Fruit fly (Drosophila melanogaster) whole organism, larva: ENCODE results near the gene CG10376.

ENCODE experiments used
- noc ChIP-seq: fragments of 200-800 bp; sonication (Bioruptor generic); optimal IDR thresholded peaks from 3 replicates; lab custom pipeline; 2019; ENCODE audit warnings: missing biosample characterization, mild to moderate bottlenecking, missing genetic modification characterization, moderate library complexity

The CG10376 gene

DNA sequence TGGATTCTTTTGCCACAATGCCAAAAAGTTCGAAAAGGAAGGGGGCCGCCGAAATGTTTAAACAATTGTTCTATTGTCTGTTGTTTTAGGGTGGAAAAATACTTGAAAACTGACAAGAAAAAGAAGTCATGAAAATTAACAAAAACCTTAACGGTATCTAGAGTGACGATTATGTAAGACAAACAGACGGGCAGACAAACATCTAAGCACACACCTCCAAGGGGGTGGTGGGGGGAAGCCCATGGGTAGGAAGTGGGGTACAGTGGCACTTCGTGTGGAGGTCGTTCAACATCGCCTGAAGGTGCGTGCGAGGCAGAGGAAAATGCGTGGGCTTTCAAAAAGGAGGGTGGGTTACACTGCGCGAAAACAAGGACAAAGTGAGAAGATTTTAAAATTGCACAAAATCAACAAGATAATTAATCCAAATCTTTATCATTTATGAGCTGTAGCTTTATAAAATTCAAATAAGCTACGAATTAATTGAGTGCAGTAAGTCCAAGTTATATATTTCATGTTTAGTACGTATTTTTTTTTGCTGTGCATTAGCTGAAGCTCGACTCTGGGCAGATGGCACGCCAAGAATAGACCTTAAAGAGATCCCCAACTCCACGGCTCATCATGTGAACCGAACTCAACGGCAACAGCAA lies 14.6 kb upstream of the CG10376 start:
- TF ChIP-seq noc (tag; lab: Kevin White, UChicago), result no peak

DNA sequence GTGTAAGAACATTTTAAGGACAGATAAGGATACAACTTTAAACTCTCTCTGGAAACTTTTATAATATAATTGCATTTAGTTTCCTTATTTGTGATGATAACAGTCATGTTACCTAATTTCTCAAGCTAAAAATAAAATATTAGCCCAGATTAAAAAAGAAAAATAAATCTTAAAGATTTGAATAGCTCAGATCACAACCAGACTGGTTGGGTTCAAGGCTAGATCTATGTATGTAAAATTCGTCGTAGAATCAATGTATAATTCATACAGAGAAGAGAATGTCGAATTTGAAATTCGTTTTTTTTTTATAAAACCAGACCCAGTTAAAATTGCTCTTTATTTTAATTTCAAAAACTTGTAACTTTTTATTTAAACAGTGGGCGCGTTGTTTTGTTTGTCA lies 11.2 kb upstream of the CG10376 start:
- TF ChIP-seq noc (tag; lab: Kevin White, UChicago), result no peak

DNA sequence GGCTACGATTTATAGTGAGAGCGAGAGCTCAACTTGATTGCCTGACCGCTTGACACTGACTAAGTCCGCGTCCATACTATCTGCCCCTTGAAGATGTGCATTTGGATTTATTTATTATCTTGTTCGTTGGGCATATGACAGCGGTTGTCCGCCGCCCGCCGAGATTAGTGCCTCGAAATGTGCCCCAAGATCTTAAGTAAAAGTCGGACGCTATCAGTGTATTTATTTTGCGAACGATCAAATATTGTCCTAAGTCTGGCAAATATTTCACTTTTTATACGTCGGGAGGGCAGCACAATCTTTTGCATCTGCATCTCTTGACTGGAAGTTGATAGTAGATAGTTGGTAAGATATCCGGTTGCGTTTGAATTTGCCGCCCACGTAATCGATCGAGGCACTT lies 10.8 kb upstream of the CG10376 start, which contains the start of gene Irk3:
Irk3 (minus strand) TSS at position 63 of the 400 bp plus-strand sequence.
- no peak for TF ChIP-seq noc (tag; lab: Kevin White, UChicago)

DNA sequence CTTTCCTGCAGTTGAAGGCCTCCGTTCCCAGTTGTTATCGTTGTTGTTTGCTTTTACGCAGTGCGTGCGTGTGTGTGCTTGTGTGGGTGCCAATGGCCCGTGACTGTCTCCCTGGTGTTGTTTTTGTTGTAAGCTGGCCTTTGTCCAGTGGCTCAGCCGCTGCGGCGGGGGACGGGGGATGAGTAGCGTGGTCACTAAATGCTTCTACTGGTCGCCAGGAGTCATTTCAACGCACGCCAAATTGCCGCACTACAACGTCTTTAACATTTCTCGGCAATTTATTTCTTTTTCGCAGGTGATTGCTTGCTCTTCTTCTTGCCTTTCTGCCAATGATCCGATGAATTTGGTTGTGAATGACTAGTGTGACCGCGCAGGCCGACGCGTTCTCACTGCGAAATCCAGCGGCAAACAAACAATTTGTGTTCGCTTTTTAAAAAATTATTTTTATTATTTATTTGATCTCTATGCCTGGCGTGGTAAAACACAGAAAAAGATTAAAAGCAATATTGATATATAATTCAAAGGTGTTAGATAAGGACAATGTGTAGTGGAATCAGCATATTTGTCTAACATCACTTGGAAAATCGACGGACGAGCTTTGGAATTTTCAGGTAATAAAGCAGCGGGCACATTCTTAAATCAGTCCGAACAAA lies 5.5 kb upstream of the CG10376 start, which contains the start of the genes Faf2 and Grip71:
Faf2 (minus strand) TSS at position 450 of the 653 bp plus-strand sequence.
Grip71 (plus strand) TSS at position 608 of the 653 bp plus-strand sequence.
- TF ChIP-seq noc (tag; lab: Kevin White, UChicago), result peak; percentile 46

DNA sequence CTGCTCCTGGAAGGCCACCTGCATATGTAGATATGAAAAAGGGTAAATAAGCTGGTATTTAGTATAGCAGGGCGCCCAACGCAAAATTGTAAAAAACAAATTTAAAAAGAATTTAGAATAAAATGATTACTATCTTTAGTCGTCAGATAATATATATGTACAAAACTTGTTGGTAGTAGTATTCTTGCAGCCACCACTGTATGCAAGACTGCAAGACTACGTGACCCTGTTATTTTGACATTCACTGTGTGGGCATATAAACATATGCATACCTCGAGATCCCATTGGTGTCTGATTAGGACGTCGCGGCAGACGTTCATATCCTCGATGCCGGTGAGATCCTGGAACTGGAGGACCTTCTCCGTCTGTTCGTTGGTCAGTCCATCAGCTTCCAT lies 4.9 kb upstream of the CG10376 start:
- no peak for TF ChIP-seq noc (tag; lab: Kevin White, UChicago)

DNA sequence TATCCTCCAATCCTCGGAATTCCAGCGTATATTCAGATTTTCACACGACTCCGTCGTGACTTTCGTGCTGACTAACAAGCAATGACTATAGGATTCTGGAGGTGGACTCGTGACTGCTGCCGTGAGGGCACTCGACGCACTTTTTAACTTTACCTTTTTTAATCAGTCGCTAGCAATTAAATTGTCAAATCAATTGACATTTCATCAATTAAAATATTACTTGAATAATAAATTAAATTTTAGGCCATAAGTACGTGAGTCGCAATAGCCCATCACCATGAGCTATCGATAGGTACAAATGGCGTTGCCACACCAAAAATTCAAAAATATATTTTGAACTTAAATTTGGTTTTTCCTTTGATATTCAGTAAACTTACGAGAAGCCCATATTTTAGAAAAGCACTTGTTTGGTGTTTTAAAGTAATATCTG lies 2.7 kb upstream of the CG10376 start, which contains the start of gene Jwa:
Jwa (minus strand) TSS at position 87 of the 430 bp plus-strand sequence.
- peak; percentile 93 for TF ChIP-seq noc (tag; lab: Kevin White, UChicago)

DNA sequence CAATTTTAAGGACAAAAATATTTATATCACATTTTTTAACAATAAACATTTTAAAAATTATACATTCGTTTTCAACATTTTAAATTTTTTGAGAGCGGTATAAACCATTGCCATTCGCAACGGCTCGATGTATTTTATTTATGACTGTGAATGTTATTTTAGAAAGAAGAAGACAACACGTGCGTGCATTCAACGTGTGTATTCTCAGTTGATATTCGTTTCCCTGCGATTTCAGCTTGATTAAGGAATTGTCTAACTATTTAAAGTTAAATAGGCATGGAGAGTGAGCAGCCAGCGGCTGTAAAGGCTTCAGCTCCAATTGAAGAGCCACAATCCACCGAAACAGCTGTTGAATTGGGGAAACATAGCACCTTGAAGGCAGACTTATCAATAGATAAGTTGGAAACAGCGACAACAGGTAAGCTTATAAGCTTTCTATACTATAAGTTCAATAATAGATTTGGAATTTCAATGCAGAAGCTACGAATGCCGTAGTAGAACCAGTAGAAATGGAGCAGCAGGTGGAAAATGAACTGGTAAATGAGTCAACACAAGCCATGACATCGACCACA lies 4.3 kb downstream of the CG10376 start, which contains the start of gene CG10341:
CG10341 (plus strand) TSS at position 156 of the 572 bp plus-strand sequence.
- no peak for TF ChIP-seq noc (tag; lab: Kevin White, UChicago)

DNA sequence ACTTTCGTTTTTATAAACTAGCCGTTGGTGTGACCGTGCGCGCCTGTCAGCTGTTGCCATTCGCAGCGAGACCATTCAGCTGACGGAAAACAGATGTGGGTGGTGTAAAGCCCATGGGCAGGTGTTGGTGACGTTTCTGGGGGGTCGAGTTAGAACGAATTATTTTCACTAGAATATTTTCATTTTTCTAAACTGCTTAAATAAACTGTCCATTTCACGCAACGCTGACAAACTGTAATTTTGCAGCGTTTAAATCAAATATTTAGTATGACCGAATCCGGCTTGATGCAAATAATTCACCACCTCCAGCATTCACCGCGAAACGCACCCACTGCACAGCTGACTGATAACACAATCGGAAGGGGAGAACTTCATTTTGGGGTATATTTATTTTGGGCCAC lies 7.5 kb downstream of the CG10376 start, which contains the start of the genes CG10383 and CG10338:
CG10383 (minus strand) TSS at position 199 of the 401 bp plus-strand sequence.
CG10338 (plus strand) TSS at position 261 of the 401 bp plus-strand sequence.
- TF ChIP-seq noc (tag; lab: Kevin White, UChicago), result peak; percentile 87

DNA sequence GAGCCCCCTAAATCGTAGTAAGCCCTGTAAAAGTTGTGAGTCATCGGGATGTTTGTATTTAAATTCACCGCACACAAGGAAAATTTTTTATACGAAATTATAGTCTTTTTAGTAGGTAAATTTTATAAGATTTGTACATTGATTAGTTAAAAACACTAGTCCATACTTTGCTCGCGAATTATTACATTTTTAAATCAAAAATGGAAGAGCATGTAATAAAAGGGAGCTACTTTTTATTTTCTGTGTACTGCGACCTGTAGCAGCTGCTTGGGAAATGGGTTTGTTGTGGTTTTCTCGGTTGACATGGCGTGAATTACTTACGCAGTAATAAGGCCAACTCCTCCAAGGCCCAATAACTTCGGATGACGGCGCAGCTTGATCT lies 8.2 kb downstream of the CG10376 start:
- TF ChIP-seq noc (tag; lab: Kevin White, UChicago), result no peak

DNA sequence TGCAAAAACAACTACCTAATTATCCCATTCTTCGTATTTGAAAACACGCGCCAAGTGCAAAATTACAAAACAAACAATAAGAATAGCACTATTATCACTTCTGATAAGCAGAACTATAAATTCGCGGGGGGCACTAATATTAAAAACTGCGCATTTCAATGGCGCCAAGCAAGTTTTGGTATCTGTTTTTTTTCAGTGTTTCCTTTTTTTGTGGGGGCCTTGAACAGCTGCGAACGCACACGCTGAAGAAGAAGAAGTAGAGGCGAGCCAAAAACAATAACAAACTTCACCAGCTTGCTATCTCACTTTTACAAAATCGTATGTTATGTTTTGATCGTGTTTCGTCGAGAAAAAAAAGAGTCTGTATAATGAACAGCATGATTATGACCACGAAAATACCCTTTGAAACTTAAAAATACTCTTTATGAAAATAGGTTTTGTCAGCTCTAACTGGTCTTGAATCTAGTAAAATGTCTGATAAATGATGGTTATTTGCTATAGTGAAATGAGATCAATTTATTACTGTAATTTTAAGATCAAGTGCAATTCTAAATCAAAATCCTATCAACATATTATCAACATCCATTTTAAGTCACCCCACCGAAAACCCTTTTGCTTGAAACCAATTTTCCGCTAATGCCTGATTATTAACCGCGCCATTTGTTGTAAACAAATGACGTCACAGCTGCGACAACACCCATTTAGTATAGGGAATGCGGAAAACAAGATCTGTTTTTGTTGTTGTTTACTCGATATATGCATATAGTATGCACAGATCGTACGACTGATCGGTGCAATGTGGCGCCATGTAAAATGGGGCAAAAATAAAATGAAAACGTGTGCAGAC lies 8.8 kb downstream of the CG10376 start:
- peak; percentile 77 for TF ChIP-seq noc (tag; lab: Kevin White, UChicago)

DNA sequence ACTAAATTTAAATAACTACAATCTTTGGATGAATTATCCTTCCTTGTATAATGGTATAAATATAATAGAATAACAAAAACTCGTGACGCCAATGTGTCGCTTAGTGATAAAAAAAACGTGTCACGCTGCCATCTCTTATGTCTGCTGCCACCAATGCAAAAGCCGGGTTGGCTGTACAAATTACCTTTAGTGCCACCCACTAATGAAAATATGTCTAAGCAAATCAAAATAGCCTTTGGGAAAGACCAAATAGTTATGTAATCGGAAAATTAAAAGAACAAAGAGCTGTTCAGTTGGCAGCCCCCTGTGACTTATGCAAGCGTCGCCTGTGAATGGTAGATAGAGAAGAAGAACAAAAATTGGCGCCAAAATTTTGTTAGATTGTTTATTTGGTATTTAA lies 13.5 kb downstream of the CG10376 start, which contains the start of gene CG10336:
CG10336 (plus strand) TSS at position 153 of the 400 bp plus-strand sequence.
- no peak for TF ChIP-seq noc (tag; lab: Kevin White, UChicago)

DNA sequence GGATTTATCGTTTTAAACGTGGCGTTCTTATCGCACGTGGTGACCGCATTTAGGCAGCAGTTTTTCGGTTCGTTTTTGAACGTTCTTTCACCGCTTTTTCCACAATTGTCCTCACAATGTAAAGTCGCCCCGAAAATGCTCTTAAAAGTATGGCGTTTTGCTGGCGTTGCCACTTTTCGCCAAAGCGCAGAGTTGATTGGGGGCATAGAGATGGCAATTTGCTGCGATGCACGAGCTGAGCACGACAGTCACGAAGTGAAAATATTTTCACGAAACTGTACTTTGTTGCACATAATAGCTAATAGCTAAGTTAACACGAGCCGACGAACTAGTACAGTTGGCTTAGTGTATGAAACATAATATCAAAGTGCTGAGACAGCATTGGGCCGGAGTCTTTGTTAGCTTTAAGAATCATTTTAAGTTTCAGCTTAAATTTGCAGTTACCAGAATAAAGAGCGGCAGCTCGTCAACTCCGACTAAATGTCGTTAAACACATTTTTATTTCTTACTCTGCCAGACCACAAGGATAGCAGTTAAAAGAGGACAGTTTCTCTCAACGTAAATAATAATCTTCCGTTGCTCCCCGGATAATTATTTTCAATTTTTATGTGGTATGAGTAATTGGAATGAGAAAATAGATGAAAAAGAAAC lies 14.1 kb downstream of the CG10376 start, which contains the start of gene msl-1:
msl-1 (minus strand) TSS at position 155 of the 651 bp plus-strand sequence.
- no peak for TF ChIP-seq noc (tag; lab: Kevin White, UChicago)

DNA sequence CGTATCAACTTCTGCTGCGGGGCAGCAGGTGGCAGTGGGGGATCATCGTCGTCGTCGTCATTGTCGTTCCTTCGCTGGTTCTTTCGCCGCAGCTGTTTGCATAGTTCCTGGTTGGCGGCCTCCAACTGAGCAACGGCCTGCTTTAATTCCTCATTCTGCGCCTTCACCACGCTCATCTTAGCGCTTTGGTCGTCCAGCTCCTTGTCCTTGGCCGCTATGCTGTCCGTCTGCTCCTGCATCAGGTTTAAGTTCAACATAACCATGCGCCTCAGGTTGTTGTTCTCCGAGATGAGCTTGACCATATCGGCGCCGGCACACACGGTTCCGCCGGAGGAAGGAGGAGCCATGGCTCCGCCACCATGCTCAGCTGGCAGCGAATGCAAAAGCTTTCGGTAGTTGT lies 15.1 kb downstream of the CG10376 start:
- TF ChIP-seq noc (tag; lab: Kevin White, UChicago), result no peak

DNA sequence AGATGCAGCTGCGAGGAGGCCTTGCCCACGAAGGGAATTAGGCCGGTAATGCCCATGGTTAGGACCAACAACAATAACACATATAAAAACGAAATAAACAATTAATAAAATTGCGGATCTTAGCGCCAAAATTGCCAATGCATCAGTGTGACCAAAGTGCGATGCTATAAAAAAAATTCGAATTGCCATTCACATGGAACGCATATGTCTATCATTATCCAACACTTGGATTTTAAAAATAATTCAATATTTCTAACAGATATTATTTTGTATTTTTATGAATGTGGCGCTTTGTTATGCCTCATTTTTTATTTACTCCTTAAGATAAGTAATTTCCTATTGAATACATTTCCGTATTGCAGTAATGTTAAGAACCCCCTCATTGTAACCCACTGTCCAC lies 21.0 kb downstream of the CG10376 start, which contains the start of gene tos:
tos (minus strand) TSS at position 173 of the 400 bp plus-strand sequence.
- no peak for TF ChIP-seq noc (tag; lab: Kevin White, UChicago)
